Fruit fly (Drosophila melanogaster): Measurements from ENCODE around the gene CG18746.

CG18746 gene

dm6 chr3R:7779620-7780019 lies 10.4 kb downstream of the CG18746 start:
- TF ChIP-seq CG8478 (optimal IDR thresholded peaks at IDR 0.05) (no peak), CTCF (optimal IDR thresholded peaks at IDR 0.05) (peak; percentile 39 to 49)

DNA sequence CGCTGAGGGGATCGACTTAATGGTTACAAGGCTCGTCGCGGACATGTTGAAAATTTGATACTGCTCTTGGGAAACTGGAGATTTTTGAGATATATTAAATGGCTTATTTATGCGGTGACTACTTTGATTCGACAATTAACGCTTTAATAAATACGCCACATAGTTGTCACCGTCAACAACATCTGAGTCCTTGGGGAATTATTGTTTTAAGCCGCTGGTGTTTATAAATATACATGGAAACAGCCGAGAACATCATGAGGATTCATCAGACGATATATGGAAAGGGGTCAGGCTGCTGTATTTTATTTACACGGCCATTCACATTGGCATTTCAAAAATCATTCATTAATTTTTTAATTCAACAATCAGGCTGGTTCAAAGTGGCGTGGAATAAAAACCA lies 18.3 kb downstream of the CG18746 start, which contains the start of gene CG11286:
CG11286 (minus strand) TSS at position 101 of the 400 bp plus-strand sequence.
- TF ChIP-seq CTCF (optimal IDR thresholded peaks at IDR 0.05) = no peak
- no peak for TF ChIP-seq CG8478 (optimal IDR thresholded peaks at IDR 0.05)

- TF ChIP-seq CTCF (optimal IDR thresholded peaks at IDR 0.05) (no peak), CG8478 (optimal IDR thresholded peaks at IDR 0.05) (no peak)
Observed at dm6 chr3R:7760970-7761558, 28.9 kb downstream of the CG18746 start.

DNA sequence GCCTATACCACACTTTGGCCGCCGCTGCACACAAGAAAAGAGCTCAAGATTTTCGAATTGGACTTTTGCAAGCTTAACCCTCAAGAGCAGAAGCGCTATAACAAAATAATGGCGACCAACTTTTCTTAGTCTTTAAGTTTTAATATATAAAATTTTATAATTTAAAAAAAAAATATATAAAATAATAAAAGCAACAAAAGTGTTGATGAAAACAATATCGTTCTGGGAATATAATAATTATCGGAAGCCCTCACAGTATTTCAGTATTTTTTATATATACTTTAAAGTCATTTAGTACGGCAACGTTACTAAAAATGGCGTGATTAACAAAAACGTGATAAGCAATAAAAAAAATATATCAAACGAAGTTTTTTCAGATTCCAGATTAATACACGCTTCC lies 30.5 kb downstream of the CG18746 start, which contains the start of gene Sp7:
Sp7 (plus strand) TSS at position 301 of the 400 bp plus-strand sequence.
- TF ChIP-seq CTCF (optimal IDR thresholded peaks at IDR 0.05) (no peak), CG8478 (optimal IDR thresholded peaks at IDR 0.05) (no peak)

dm6 chr3R:7757822-7758221 lies 32.2 kb downstream of the CG18746 start, which contains the start of gene CG10919:
Gene CG10919, plus strand, starts transcription at chr3R:7758122.
- no peak for TF ChIP-seq CG8478 (optimal IDR thresholded peaks at IDR 0.05)
- no peak for TF ChIP-seq CTCF (optimal IDR thresholded peaks at IDR 0.05)

dm6 chr3R:7753518-7753917 lies 36.5 kb downstream of the CG18746 start:
- TF ChIP-seq CG8478 (optimal IDR thresholded peaks at IDR 0.05) = no peak

- no peak for TF ChIP-seq CTCF (optimal IDR thresholded peaks at IDR 0.05)
- no peak for TF ChIP-seq CG8478 (optimal IDR thresholded peaks at IDR 0.05)
Observed at dm6 chr3R:7749993-7750392, 40.0 kb downstream of the CG18746 start, which contains the start of gene pyd3. Gene pyd3, minus strand, starts transcription at chr3R:7750079.

- no peak for TF ChIP-seq CTCF (optimal IDR thresholded peaks at IDR 0.05)
- no peak for TF ChIP-seq CG8478 (optimal IDR thresholded peaks at IDR 0.05)
Observed at dm6 chr3R:7739463-7739862, 50.5 kb downstream of the CG18746 start, which contains the start of gene CG43254. Gene CG43254, minus strand, starts transcription at chr3R:7739563.

All from S2 (cell line).